Worm (Caenorhabditis elegans): ENCODE results near the gene Y47D7A.9.

Gene Y47D7A.9

DNA sequence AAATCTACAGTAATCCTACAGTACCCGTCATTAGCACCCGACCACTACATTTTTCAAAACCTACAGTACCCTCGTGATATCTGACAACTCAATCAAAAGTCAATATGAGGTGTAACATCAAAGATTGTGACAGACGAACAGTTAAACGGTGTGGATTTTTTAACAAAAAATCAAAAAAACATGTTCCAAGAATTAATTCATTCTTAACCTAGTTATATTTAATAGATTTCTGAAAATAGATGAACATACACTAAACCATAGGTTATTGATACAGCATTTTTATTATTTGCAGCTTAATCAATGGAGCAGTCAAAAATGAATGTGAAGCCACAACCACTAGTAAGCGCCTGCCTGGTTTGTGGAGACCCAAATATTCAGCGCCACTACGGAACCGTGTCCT lies 16.2 kb downstream of the Y47D7A.9 start, which contains the start of gene nhr-118:
nhr-118 (plus strand) TSS at position 301 of the 400 bp plus-strand sequence.
- TF ChIP-seq nhr-129 (tag; optimal IDR thresholded peaks at IDR 0.05) (no peak), ztf-11 (tag; optimal IDR thresholded peaks at IDR 0.05) (no peak), mdl-1 (tag; optimal IDR thresholded peaks at IDR 0.05) (no peak), aly-2 (tag; optimal IDR thresholded peaks at IDR 0.05) (no peak), lin-11 (tag; optimal IDR thresholded peaks at IDR 0.05) (no peak), lin-39 (tag; optimal IDR thresholded peaks at IDR 0.05) (no peak)

ce11 chrV:4401865-4402264 lies 21.9 kb downstream of the Y47D7A.9 start, which contains the start of gene F13A2.5:
Gene F13A2.5, minus strand, starts transcription at chrV:4401965.
- TF ChIP-seq peb-1 (tag; optimal IDR thresholded peaks at IDR 0.05): no peak
- no peak for TF ChIP-seq ceh-82 (tag; optimal IDR thresholded peaks at IDR 0.05)
- no peak for TF ChIP-seq nhr-10 (tag; optimal IDR thresholded peaks at IDR 0.05)

DNA sequence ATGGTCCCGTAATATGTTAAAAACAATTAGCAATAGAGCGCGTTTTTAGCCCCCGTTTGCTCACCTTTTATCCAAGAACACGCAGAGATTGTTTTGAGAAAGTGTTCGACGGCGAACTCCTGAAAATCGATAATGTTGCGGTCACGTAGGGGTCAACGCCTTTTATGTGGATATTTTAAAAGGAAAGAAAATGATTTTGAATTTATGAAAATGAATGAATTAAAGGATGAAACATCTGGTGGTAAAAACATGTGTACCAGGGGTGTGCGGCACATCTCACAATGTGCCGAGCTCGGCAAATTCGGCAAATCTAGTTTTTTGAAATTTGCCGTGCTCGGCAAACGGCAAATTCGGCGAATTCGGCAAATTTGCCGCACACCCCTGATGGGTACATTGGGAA lies 23.6 kb downstream of the Y47D7A.9 start, which contains the start of gene F13A2.4:
F13A2.4 (minus strand) TSS at position 101 of the 400 bp plus-strand sequence.
- TF ChIP-seq sma-9 (GFP tag; optimal IDR thresholded peaks at IDR 0.05) (no peak), sma-9 (tag; optimal IDR thresholded peaks at IDR 0.05) (no peak), nhr-25 (tag; optimal IDR thresholded peaks at IDR 0.05) (no peak), nhr-77 (tag; optimal IDR thresholded peaks at IDR 0.05) (no peak), ama-1 (optimal IDR thresholded peaks at IDR 0.05) (no peak), lsy-2 (tag; optimal IDR thresholded peaks at IDR 0.05) (no peak), snpc-4 (tag; optimal IDR thresholded peaks at IDR 0.05) (no peak), crh-2 (tag; optimal IDR thresholded peaks at IDR 0.05) (no peak), F13H6.1 (tag; optimal IDR thresholded peaks at IDR 0.05) (no peak), nhr-6 (tag; optimal IDR thresholded peaks at IDR 0.05) (no peak), mab-5 (tag; optimal IDR thresholded peaks at IDR 0.05) (no peak), nhr-237 (tag; optimal IDR thresholded peaks at IDR 0.05) (no peak), skn-1 (tag; optimal IDR thresholded peaks at IDR 0.05) (no peak), unc-55 (GFP tag; optimal IDR thresholded peaks at IDR 0.05) (no peak), mdl-1 (tag; optimal IDR thresholded peaks at IDR 0.05) (no peak), Y55F3AM.14 (GFP tag; optimal IDR thresholded peaks at IDR 0.05) (no peak), aly-2 (tag; optimal IDR thresholded peaks at IDR 0.05) (no peak), nhr-11 (tag; optimal IDR thresholded peaks at IDR 0.05) (no peak)

DNA sequence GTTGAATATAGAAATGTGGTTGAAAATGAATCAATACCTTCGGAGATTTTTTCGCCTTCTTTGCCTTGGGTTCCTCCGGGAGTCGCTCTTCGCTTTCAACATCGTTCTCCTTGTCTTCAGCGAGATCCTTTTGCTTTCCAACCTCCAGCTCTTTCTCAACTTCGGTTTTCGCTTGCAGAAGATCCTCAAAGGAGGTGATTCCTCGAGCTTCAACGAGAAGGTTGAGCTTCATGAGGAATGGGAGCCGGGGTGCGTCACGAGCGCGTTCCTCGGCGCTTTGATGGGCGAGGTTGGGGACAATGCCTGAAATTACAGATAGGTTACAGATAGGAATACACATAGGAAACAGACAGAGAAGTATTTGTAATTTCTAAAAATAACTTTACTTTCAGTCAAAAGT lies 24.9 kb downstream of the Y47D7A.9 start:
- no peak for TF ChIP-seq lsy-2 (tag; optimal IDR thresholded peaks at IDR 0.05)
- no peak for TF ChIP-seq mdl-1 (tag; optimal IDR thresholded peaks at IDR 0.05)
- TF ChIP-seq ceh-16 (tag; optimal IDR thresholded peaks at IDR 0.05): no peak
- no peak for TF ChIP-seq F13H6.1 (tag; optimal IDR thresholded peaks at IDR 0.05)
- TF ChIP-seq blmp-1 (tag; optimal IDR thresholded peaks at IDR 0.05; ENCODE audit: insufficient read depth): no peak
- TF ChIP-seq unc-62 (GFP tag; optimal IDR thresholded peaks at IDR 0.05): no peak
- no peak for TF ChIP-seq sem-4 (tag; optimal IDR thresholded peaks at IDR 0.05)
- TF ChIP-seq nhr-237 (tag; optimal IDR thresholded peaks at IDR 0.05): no peak
- no peak for TF ChIP-seq lin-11 (tag; optimal IDR thresholded peaks at IDR 0.05)
- no peak for TF ChIP-seq ama-1 (optimal IDR thresholded peaks at IDR 0.05)
- TF ChIP-seq elt-3 (tag; optimal IDR thresholded peaks at IDR 0.05): no peak
- TF ChIP-seq crh-2 (tag; optimal IDR thresholded peaks at IDR 0.05): no peak
- TF ChIP-seq mab-5 (tag; optimal IDR thresholded peaks at IDR 0.05): no peak
- no peak for TF ChIP-seq aly-2 (tag; optimal IDR thresholded peaks at IDR 0.05)
- no peak for TF ChIP-seq ztf-1 (GFP tag; conservative IDR thresholded peaks at IDR 0.05)
- TF ChIP-seq R02D3.7 (tag; optimal IDR thresholded peaks at IDR 0.05): no peak
- no peak for TF ChIP-seq Y55F3AM.14 (GFP tag; optimal IDR thresholded peaks at IDR 0.05)
- no peak for TF ChIP-seq snpc-4 (tag; optimal IDR thresholded peaks at IDR 0.05)

DNA sequence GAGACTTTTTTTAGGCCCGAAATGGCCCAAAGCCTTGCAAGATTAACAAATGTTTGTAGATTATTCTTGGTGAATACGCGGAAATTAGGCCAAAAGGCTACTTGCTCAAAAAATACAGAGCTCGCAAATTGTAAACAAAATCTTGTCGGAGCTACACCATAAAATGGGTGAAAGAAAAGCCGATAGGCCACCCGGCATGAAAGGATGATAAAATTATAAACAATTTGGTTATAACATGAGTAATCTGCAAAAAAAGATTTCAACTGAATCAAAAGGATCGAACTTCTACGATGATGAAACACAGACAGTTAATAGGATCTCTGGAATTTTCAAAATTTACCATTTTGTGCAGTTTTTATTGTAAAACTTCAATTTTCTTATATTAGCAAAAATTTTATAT lies 25.6 kb downstream of the Y47D7A.9 start:
- no peak for TF ChIP-seq sma-3 (GFP tag; optimal IDR thresholded peaks at IDR 0.05)
- no peak for TF ChIP-seq unc-55 (GFP tag; optimal IDR thresholded peaks at IDR 0.05)

DNA sequence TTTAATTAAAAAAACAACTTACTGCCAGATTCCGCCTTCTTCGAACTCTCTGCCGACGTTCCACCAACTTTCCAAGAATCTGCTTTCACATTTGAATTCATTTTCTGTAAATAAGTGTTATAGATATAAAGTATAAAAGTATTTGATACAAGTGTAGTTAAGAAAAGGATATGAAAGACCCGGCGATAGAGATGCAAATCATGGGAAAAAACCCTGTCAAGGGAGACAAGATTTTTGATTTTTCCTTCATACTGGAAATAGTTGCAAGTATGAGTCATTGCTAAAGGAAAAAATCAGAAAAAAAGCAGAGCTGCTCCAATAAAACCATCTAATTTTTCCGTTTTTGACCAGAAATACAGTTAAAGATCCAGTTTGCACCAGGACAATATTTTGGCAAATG lies 27.5 kb downstream of the Y47D7A.9 start, which contains the start of gene F13A2.3:
F13A2.3 (minus strand) TSS at position 101 of the 400 bp plus-strand sequence.
- TF ChIP-seq nhr-23 (tag; optimal IDR thresholded peaks at IDR 0.05) (no peak), fos-1 (tag; optimal IDR thresholded peaks at IDR 0.05) (no peak), sma-9 (GFP tag; optimal IDR thresholded peaks at IDR 0.05) (no peak), sma-9 (tag; optimal IDR thresholded peaks at IDR 0.05) (no peak), crh-2 (tag; optimal IDR thresholded peaks at IDR 0.05) (no peak), C34F6.9 (tag; optimal IDR thresholded peaks at IDR 0.05) (no peak), nhr-11 (tag; optimal IDR thresholded peaks at IDR 0.05) (no peak), F13H6.1 (tag; optimal IDR thresholded peaks at IDR 0.05) (no peak), lin-13 (GFP tag; optimal IDR thresholded peaks at IDR 0.05) (no peak), mab-5 (tag; optimal IDR thresholded peaks at IDR 0.05) (no peak), lin-11 (tag; optimal IDR thresholded peaks at IDR 0.05) (no peak), aly-2 (tag; optimal IDR thresholded peaks at IDR 0.05) (no peak), nhr-12 (tag; optimal IDR thresholded peaks at IDR 0.05) (no peak), nhr-129 (tag; optimal IDR thresholded peaks at IDR 0.05) (no peak), nhr-21 (tag; optimal IDR thresholded peaks at IDR 0.05) (no peak), nhr-10 (tag; optimal IDR thresholded peaks at IDR 0.05) (no peak), alr-1 (tag; optimal IDR thresholded peaks at IDR 0.05) (no peak), mdl-1 (tag; optimal IDR thresholded peaks at IDR 0.05) (no peak), elt-3 (tag; optimal IDR thresholded peaks at IDR 0.05) (no peak), peb-1 (tag; optimal IDR thresholded peaks at IDR 0.05) (no peak)

Measured in whole organism, L2 larva.